Worm (Caenorhabditis elegans) whole organism, L1 larva: ENCODE results near the gene F32D8.13.

Source experiments
- C04F5.9 ChIP-seq: sonication (generic microtip); optimal IDR thresholded peaks from 2 replicates; lab custom pipeline; 2016; ENCODE audit warnings: missing genetic modification characterization, missing compliant biosample characterization
- F16B12.6 ChIP-seq: fragments of 150-350 bp; optimal IDR thresholded peaks from 2 replicates; lab custom pipeline; 2014; ENCODE audit warnings: missing biosample characterization, missing genetic modification characterization
- Y116A8C.19 ChIP-seq: sonication (generic microtip); optimal IDR thresholded peaks from 2 replicates; lab custom pipeline; 2016; ENCODE audit warnings: missing compliant biosample characterization, missing genetic modification characterization, borderline replicate concordance
- alr-1 ChIP-seq: fragments of 200-800 bp; sonication (Bioruptor generic); optimal IDR thresholded peaks from 2 replicates; lab custom pipeline; 2018; ENCODE audit warnings: borderline replicate concordance, mild to moderate bottlenecking, missing genetic modification characterization, missing compliant biosample characterization
- ama-1 ChIP-seq: fragments of 150-350 bp; optimal IDR thresholded peaks from 2 replicates; lab custom pipeline; 2014
- blmp-1 ChIP-seq: fragments of 150-350 bp; optimal IDR thresholded peaks from 2 replicates; lab custom pipeline; 2014; ENCODE audit warnings: missing biosample characterization, missing genetic modification characterization
- ceh-63 ChIP-seq: fragments of 200-800 bp; sonication (Bioruptor generic); optimal IDR thresholded peaks from 2 replicates; lab custom pipeline; 2018; ENCODE audit warnings: mild to moderate bottlenecking, missing genetic modification characterization, missing compliant biosample characterization
- ceh-82 ChIP-seq, 3 experiments: fragments of 150-350 bp in 1 of 3; sonication (generic microtip) in 2 of 3; optimal IDR thresholded peaks; 2 replicates each; lab custom pipeline; 2014 to 2017; ENCODE audit warnings: missing biosample characterization in 3 of 3, missing genetic modification characterization in 3 of 3
- efl-1 ChIP-seq, 4 experiments: fragments of 150-350 bp; optimal IDR thresholded peaks in 3 of 4; peaks in 1 of 4; 1 replicate in 1 of 4; 2 replicates in 3 of 4; lab custom pipeline; 2014; ENCODE audit warnings: missing biosample characterization in 2 of 4, missing genetic modification characterization in 2 of 4, missing genetic modification reagents in 2 of 4
- elt-2 ChIP-seq: sonication (generic microtip); optimal IDR thresholded peaks from 2 replicates; lab custom pipeline; 2016; ENCODE audit warnings: missing genetic modification characterization, mild to moderate bottlenecking, inconsistent platforms, missing compliant biosample characterization, missing genetic modification reagents
- elt-3 ChIP-seq, 6 experiments: fragments of 150-350 bp in 1 of 6; sonication (generic microtip); optimal IDR thresholded peaks; 2 replicates each; lab custom pipeline; 2017 to 2018; ENCODE audit warnings: missing biosample characterization in 6 of 6, missing genetic modification characterization in 6 of 6, inconsistent platforms in 1 of 6
- fkh-10 ChIP-seq: sonication (generic microtip); optimal IDR thresholded peaks from 2 replicates; lab custom pipeline; 2017; ENCODE audit warnings: missing biosample characterization, missing genetic modification reagents, missing genetic modification characterization
- fkh-8 ChIP-seq: sonication (generic microtip); optimal IDR thresholded peaks from 2 replicates; lab custom pipeline; 2016; ENCODE audit warnings: mild to moderate bottlenecking, missing genetic modification characterization, missing compliant biosample characterization
- fos-1 ChIP-seq: fragments of 150-350 bp; optimal IDR thresholded peaks from 2 replicates; lab custom pipeline; 2014; ENCODE audit warnings: missing biosample characterization, missing genetic modification characterization
- hlh-17 ChIP-seq: fragments of 200-800 bp; sonication (Bioruptor generic); optimal IDR thresholded peaks from 2 replicates; lab custom pipeline; 2018; ENCODE audit warnings: missing genetic modification characterization, mild to moderate bottlenecking, missing compliant biosample characterization, moderate library complexity, borderline replicate concordance
- jun-1 ChIP-seq: fragments of 150-350 bp; optimal IDR thresholded peaks from 2 replicates; lab custom pipeline; 2014; ENCODE audit warnings: missing biosample characterization, missing genetic modification reagents, missing genetic modification characterization
- lin-13 ChIP-seq: fragments of 150-350 bp; optimal IDR thresholded peaks from 2 replicates; lab custom pipeline; 2014; ENCODE audit warnings: missing biosample characterization, missing genetic modification reagents, missing genetic modification characterization
- lin-14 ChIP-seq: fragments of 200-800 bp; sonication (Bioruptor generic); optimal IDR thresholded peaks from 2 replicates; lab custom pipeline; 2018; ENCODE audit warnings: mild to moderate bottlenecking, missing genetic modification characterization, moderate library complexity, missing compliant biosample characterization
- lin-35 ChIP-seq, 2 experiments: fragments of 150-350 bp; optimal IDR thresholded peaks; 2 replicates each; lab custom pipeline; 2014; ENCODE audit warnings: missing biosample characterization in 2 of 2, missing genetic modification characterization in 2 of 2, missing genetic modification reagents in 2 of 2
- lin-39 ChIP-seq: fragments of 150-350 bp; optimal IDR thresholded peaks from 2 replicates; lab custom pipeline; 2014; ENCODE audit warnings: missing biosample characterization, missing genetic modification reagents, missing genetic modification characterization
- lsy-2 ChIP-seq, 2 experiments: fragments of 150-350 bp; optimal IDR thresholded peaks; 2 replicates each; lab custom pipeline; 2014; ENCODE audit warnings: missing biosample characterization in 2 of 2, missing genetic modification characterization in 2 of 2
- mef-2 ChIP-seq: fragments of 150-350 bp; optimal IDR thresholded peaks from 2 replicates; lab custom pipeline; 2014; ENCODE audit warnings: missing biosample characterization, missing genetic modification characterization
- nhr-19 ChIP-seq: fragments of 200-800 bp; sonication (Bioruptor generic); conservative IDR thresholded peaks from 2 replicates; pipeline ENCODE4 v1.3.6; 2022; ENCODE audit warnings: missing genetic modification characterization, missing compliant biosample characterization
- nhr-20 ChIP-seq: sonication (generic microtip); optimal IDR thresholded peaks from 2 replicates; lab custom pipeline; 2016; ENCODE audit warnings: mild to moderate bottlenecking, missing genetic modification characterization, missing compliant biosample characterization
- nhr-237 ChIP-seq: fragments of 150-350 bp; optimal IDR thresholded peaks from 2 replicates; lab custom pipeline; 2014; ENCODE audit warnings: missing biosample characterization, missing genetic modification characterization
- nhr-28 ChIP-seq: fragments of 150-350 bp; optimal IDR thresholded peaks from 2 replicates; lab custom pipeline; 2014; ENCODE audit warnings: missing biosample characterization, missing genetic modification characterization
- nhr-47 ChIP-seq: sonication (generic microtip); optimal IDR thresholded peaks from 2 replicates; lab custom pipeline; 2016; ENCODE audit warnings: mild to moderate bottlenecking, missing genetic modification characterization, moderate library complexity, missing compliant biosample characterization
- nhr-71 ChIP-seq: sonication (generic microtip); optimal IDR thresholded peaks from 2 replicates; lab custom pipeline; 2016; ENCODE audit warnings: mild to moderate bottlenecking, missing genetic modification characterization, moderate library complexity, missing compliant biosample characterization
- nhr-77 ChIP-seq: fragments of 150-350 bp; optimal IDR thresholded peaks from 2 replicates; lab custom pipeline; 2014; ENCODE audit warnings: missing biosample characterization, missing genetic modification characterization
- nhr-85 ChIP-seq: sonication (generic microtip); peaks from one replicate; lab custom pipeline; 2016; ENCODE audit warnings: missing genetic modification characterization, inconsistent platforms, missing compliant biosample characterization
- nhr-90 ChIP-seq: sonication (generic microtip); optimal IDR thresholded peaks from 2 replicates; lab custom pipeline; 2016; ENCODE audit warnings: mild to moderate bottlenecking, missing genetic modification characterization, missing compliant biosample characterization; ENCODE audit not compliant: poor library complexity
- pqm-1 ChIP-seq: sonication (generic microtip); optimal IDR thresholded peaks from 3 replicates; lab custom pipeline; 2017; ENCODE audit warnings: missing biosample characterization, missing genetic modification characterization
- rnt-1 ChIP-seq: sonication (generic microtip); optimal IDR thresholded peaks from 2 replicates; lab custom pipeline; 2016; ENCODE audit warnings: mild to moderate bottlenecking, missing genetic modification characterization, moderate library complexity, missing compliant biosample characterization
- snpc-4 ChIP-seq: fragments of 150-350 bp; optimal IDR thresholded peaks from 2 replicates; lab custom pipeline; 2014; ENCODE audit warnings: missing biosample characterization, missing genetic modification characterization
- snu-23 ChIP-seq: sonication (generic microtip); optimal IDR thresholded peaks from 2 replicates; lab custom pipeline; 2016; ENCODE audit warnings: missing genetic modification characterization, missing compliant biosample characterization
- tbx-2 ChIP-seq: sonication (generic microtip); optimal IDR thresholded peaks from 2 replicates; lab custom pipeline; 2016; ENCODE audit warnings: missing genetic modification characterization, missing compliant biosample characterization
- unc-98 ChIP-seq: fragments of 200-800 bp; sonication (Bioruptor generic); IDR thresholded peaks from 2 replicates; pipeline ENCODE4 v1.3.6; 2022; ENCODE audit warnings: missing genetic modification characterization, missing compliant biosample characterization
- vab-15 ChIP-seq: sonication (generic microtip); optimal IDR thresholded peaks from 2 replicates; lab custom pipeline; 2017; ENCODE audit warnings: missing genotype, mild to moderate bottlenecking, missing genetic modification characterization, missing compliant biosample characterization
- zag-1 ChIP-seq: fragments of 150-350 bp; optimal IDR thresholded peaks from 2 replicates; lab custom pipeline; 2014; ENCODE audit warnings: missing biosample characterization, missing genetic modification characterization
- zip-4 ChIP-seq: fragments of 200-800 bp; sonication (Bioruptor generic); optimal IDR thresholded peaks from 2 replicates; lab custom pipeline; 2018; ENCODE audit warnings: mild to moderate bottlenecking, missing genetic modification characterization, moderate library complexity, missing compliant biosample characterization

Gene F32D8.13

DNA sequence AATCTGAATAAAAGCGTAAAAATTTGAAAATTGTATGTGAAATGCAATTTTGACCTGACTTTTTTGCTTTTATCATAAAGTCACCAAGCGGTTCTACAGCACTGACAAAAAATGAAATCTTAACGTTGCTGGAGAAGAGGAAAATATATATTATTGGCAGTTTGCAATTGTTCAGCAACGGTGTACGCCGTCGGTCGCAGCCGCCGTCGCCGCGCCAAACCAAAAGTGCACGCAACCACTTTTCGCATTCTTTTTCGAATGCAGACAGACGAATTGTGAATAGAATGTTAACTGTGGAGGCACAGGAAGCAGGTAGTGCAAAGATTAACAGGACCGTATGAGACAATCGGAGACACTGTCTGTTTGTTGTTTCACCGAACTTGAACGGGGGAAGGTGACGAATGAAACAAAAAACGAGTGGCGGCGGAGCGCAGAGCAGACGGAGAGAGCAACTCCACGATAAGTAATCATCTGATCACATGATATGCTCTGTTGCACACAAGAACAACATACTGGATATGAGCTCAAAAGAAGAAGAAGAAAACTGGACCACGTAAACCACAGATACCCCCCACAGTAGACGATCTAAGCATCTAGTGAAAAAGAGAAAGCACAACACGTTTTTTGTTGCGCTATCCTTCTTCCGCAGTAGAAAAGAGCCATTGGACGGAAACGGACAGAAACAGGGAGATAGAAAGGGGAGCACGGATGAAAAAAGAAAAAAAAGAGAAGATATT, 39.3 kb downstream of the F32D8.13 start:
- TF ChIP-seq rnt-1 (peak; percentile 44), ceh-63 (GFP tag; lab: Kevin White, UChicago) (no peak), mef-2 (tag; lab: Kevin White, UChicago) (no peak), snpc-4 (tag; lab: Kevin White, UChicago) (no peak), fkh-10 (GFP tag; lab: Kevin White, UChicago) (peak; percentile 72), lin-14 (GFP tag; lab: Kevin White, UChicago) (peak; percentile 77), lin-39 (no peak), ceh-82 (tag; optimal IDR thresholded peaks at IDR 0.05; lab: Kevin White, UChicago) (peak in 1 of 3 experiments; percentile 15), nhr-47 (peak; percentile 34), nhr-85 (peak; percentile 55), nhr-20 (tag; lab: Kevin White, UChicago) (peak; percentile 37), nhr-28 (tag; lab: Kevin White, UChicago) (no peak), F16B12.6 (tag; lab: Kevin White, UChicago) (no peak), C04F5.9 (tag; lab: Kevin White, UChicago) (no peak), nhr-19 (0 out of 2 replicates have a peak, but pooled peaks have one; percentile 9), tbx-2 (tag; lab: Kevin White, UChicago) (peak; percentile 46), fkh-8 (tag; lab: Kevin White, UChicago) (peak; percentile 21), nhr-71 (peak; percentile 45), ama-1 (no peak), nhr-237 (tag; lab: Kevin White, UChicago) (no peak), efl-1 (optimal IDR thresholded peaks at IDR 0.05; lab: Kevin White, UChicago) (no peak), efl-1 (GFP tag; optimal IDR thresholded peaks at IDR 0.05 in 1 of 2; lab: Kevin White, UChicago) (peak in 1 of 2 experiments; percentile 22), lin-35 (GFP tag; optimal IDR thresholded peaks at IDR 0.05; lab: Kevin White, UChicago) (no peak), blmp-1 (tag; lab: Kevin White, UChicago) (peak; percentile 29), elt-3 (tag; optimal IDR thresholded peaks at IDR 0.05; lab: Kevin White, UChicago) (no peak), lsy-2 (tag; optimal IDR thresholded peaks at IDR 0.05; lab: Kevin White, UChicago) (peak in 1 of 2 experiments; percentile 53), jun-1 (peak; percentile 40), snu-23 (GFP tag; lab: Kevin White, UChicago) (peak; percentile 27), nhr-77 (tag; lab: Kevin White, UChicago) (peak; percentile 53), nhr-90 (tag; lab: Kevin White, UChicago) (no peak)

DNA sequence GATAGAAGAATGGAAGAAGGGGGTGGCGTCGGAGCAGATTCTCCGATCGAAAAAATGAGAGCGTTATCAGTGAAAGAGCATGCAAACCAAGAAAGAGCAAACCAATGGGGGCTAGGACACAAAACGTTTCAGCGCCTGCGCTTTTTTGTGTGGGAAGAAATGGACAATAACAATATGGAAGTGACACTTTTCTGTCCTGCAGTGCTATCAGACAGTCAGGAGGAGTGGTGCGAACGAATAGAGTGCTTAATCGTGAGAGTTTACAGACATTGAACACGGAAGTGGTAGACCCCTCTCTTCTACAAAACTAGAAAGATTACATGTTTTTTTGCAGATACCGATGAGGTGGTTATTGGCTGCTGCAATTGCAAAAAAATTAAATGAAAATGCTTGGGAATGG, 41.0 kb downstream of the F32D8.13 start:
- TF ChIP-seq Y116A8C.19 (tag; lab: Kevin White, UChicago): no peak
- TF ChIP-seq lin-14 (GFP tag; lab: Kevin White, UChicago): peak; percentile 6
- TF ChIP-seq nhr-20 (tag; lab: Kevin White, UChicago): peak; percentile 24
- TF ChIP-seq rnt-1: no peak
- TF ChIP-seq elt-2 (tag; lab: Kevin White, UChicago): peak; percentile 63
- TF ChIP-seq pqm-1 (tag; lab: Kevin White, UChicago): peak; percentile 10

DNA sequence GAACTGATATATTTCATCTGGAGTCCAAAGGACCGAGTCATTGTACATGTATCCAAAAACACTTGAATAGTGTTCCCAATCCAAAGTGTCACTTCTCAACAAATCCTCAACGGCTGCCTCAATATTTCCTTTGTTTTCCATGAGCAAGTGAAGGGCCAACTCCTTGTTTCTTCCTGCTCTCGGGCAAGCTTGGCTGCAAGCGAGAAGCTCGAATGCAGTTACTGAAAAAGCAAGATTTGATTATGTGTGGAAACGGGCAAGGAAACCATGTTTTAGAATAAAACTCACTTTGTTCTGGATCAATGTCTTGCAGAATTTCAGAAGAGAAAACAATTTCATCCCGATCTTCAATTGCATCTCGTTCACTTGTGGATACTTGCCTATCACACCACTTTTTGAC, 42.1 kb downstream of the F32D8.13 start:
- TF ChIP-seq fos-1 (no peak), nhr-47 (no peak), fkh-8 (tag; lab: Kevin White, UChicago) (no peak), fkh-10 (GFP tag; lab: Kevin White, UChicago) (peak; percentile 52), C04F5.9 (tag; lab: Kevin White, UChicago) (no peak), lin-39 (no peak), zag-1 (no peak), vab-15 (tag; lab: Kevin White, UChicago) (no peak), snpc-4 (tag; lab: Kevin White, UChicago) (no peak), lin-13 (GFP tag; lab: Kevin White, UChicago) (no peak), unc-98 (GFP tag; lab: Robert Waterston, UW) (no peak), hlh-17 (GFP tag; lab: Kevin White, UChicago) (no peak), alr-1 (tag; lab: Kevin White, UChicago) (no peak), zip-4 (GFP tag; lab: Kevin White, UChicago) (no peak), lin-14 (GFP tag; lab: Kevin White, UChicago) (peak; percentile 12)
